Worm (Caenorhabditis elegans): Measurements from ENCODE around the gene deg-1.

Gene deg-1

ce11 chrX:7752770-7753169 is at the start of gene deg-1:
deg-1 (plus strand) TSS chrX:7753070.
- TF ChIP-seq nhr-11 (tag; optimal IDR thresholded peaks at IDR 0.05) = no peak
- no peak for TF ChIP-seq R02D3.7 (tag; optimal IDR thresholded peaks at IDR 0.05)
- TF ChIP-seq ceh-82 (tag; optimal IDR thresholded peaks at IDR 0.05) = no peak
- no peak for TF ChIP-seq daf-12 (tag; optimal IDR thresholded peaks at IDR 0.05)
- TF ChIP-seq elt-1 (tag; optimal IDR thresholded peaks at IDR 0.05) = no peak
- TF ChIP-seq ceh-28 (tag; optimal IDR thresholded peaks at IDR 0.05) = no peak
- no peak for TF ChIP-seq nfya-1 (tag; optimal IDR thresholded peaks at IDR 0.05; ENCODE audit: insufficient read depth)
- TF ChIP-seq nhr-12 (tag; optimal IDR thresholded peaks at IDR 0.05) = no peak
- no peak for TF ChIP-seq nhr-28 (tag; optimal IDR thresholded peaks at IDR 0.05)
- TF ChIP-seq fkh-2 (tag; optimal IDR thresholded peaks at IDR 0.05) = no peak
- TF ChIP-seq nhr-25 (tag; optimal IDR thresholded peaks at IDR 0.05) = no peak
- TF ChIP-seq mml-1 (tag; optimal IDR thresholded peaks at IDR 0.05) = no peak
- no peak for TF ChIP-seq egl-5 (tag; optimal IDR thresholded peaks at IDR 0.05)
- no peak for TF ChIP-seq unc-62 (GFP tag; optimal IDR thresholded peaks at IDR 0.05)
- no peak for TF ChIP-seq nhr-76 (tag; optimal IDR thresholded peaks at IDR 0.05)
- TF ChIP-seq nhr-77 (tag; optimal IDR thresholded peaks at IDR 0.05) = no peak
- no peak for TF ChIP-seq lin-39 (tag; optimal IDR thresholded peaks at IDR 0.05)
- no peak for TF ChIP-seq ztf-4 (tag; optimal IDR thresholded peaks at IDR 0.05)
- TF ChIP-seq nhr-23 (tag; optimal IDR thresholded peaks at IDR 0.05) = no peak

- no peak for TF ChIP-seq jun-1 (tag; optimal IDR thresholded peaks at IDR 0.05)
- TF ChIP-seq nhr-12 (tag; optimal IDR thresholded peaks at IDR 0.05) = no peak
- no peak for TF ChIP-seq ceh-28 (tag; optimal IDR thresholded peaks at IDR 0.05)
Observed at ce11 chrX:7703863-7704262, 49.0 kb upstream of the deg-1 start.

- TF ChIP-seq nfya-1 (tag; optimal IDR thresholded peaks at IDR 0.05; ENCODE audit: insufficient read depth) = no peak
- TF ChIP-seq egl-5 (tag; optimal IDR thresholded peaks at IDR 0.05) = no peak
- TF ChIP-seq skn-1 (tag; optimal IDR thresholded peaks at IDR 0.05) = no peak
- TF ChIP-seq nhr-77 (tag; optimal IDR thresholded peaks at IDR 0.05) = no peak
- TF ChIP-seq mdl-1 (tag; optimal IDR thresholded peaks at IDR 0.05) = no peak
- no peak for TF ChIP-seq sea-2 (GFP tag; optimal IDR thresholded peaks at IDR 0.05)
- TF ChIP-seq nhr-23 (tag; optimal IDR thresholded peaks at IDR 0.05) = no peak
- TF ChIP-seq ztf-4 (tag; optimal IDR thresholded peaks at IDR 0.05) = no peak
- TF ChIP-seq nhr-67 (tag; optimal IDR thresholded peaks at IDR 0.05) = no peak
- no peak for TF ChIP-seq nhr-76 (tag; optimal IDR thresholded peaks at IDR 0.05)
Observed at ce11 chrX:7707031-7707430, 45.8 kb upstream of the deg-1 start, which contains the start of gene kvs-1. kvs-1 (minus strand) TSS chrX:7707131.

ce11 chrX:7710187-7710586 is 42.7 kb upstream of the deg-1 start:
- no peak for TF ChIP-seq daf-12 (tag; optimal IDR thresholded peaks at IDR 0.05)
- TF ChIP-seq nhr-28 (tag; optimal IDR thresholded peaks at IDR 0.05) = no peak
- no peak for TF ChIP-seq aly-2 (tag; optimal IDR thresholded peaks at IDR 0.05)
- no peak for TF ChIP-seq nfya-1 (tag; optimal IDR thresholded peaks at IDR 0.05; ENCODE audit: insufficient read depth)
- TF ChIP-seq mdl-1 (tag; optimal IDR thresholded peaks at IDR 0.05) = no peak
- TF ChIP-seq zag-1 (tag; optimal IDR thresholded peaks at IDR 0.05) = no peak
- TF ChIP-seq mml-1 (tag; optimal IDR thresholded peaks at IDR 0.05) = no peak
- no peak for TF ChIP-seq ceh-82 (tag; optimal IDR thresholded peaks at IDR 0.05)
- no peak for TF ChIP-seq ztf-11 (tag; optimal IDR thresholded peaks at IDR 0.05)
- TF ChIP-seq ztf-4 (tag; optimal IDR thresholded peaks at IDR 0.05) = no peak
- no peak for TF ChIP-seq egl-27 (tag; optimal IDR thresholded peaks at IDR 0.05)

- no peak for TF ChIP-seq jun-1 (tag; optimal IDR thresholded peaks at IDR 0.05)
- TF ChIP-seq nhr-11 (tag; optimal IDR thresholded peaks at IDR 0.05) = no peak
- TF ChIP-seq elt-3 (tag; optimal IDR thresholded peaks at IDR 0.05) = no peak
- TF ChIP-seq hmg-11 (tag; optimal IDR thresholded peaks at IDR 0.05) = no peak
- no peak for TF ChIP-seq ceh-9 (tag; optimal IDR thresholded peaks at IDR 0.05)
- no peak for TF ChIP-seq mdl-1 (tag; optimal IDR thresholded peaks at IDR 0.05)
- TF ChIP-seq unc-39 (tag; optimal IDR thresholded peaks at IDR 0.05) = no peak
Observed at ce11 chrX:7710643-7711042, 42.2 kb upstream of the deg-1 start, which contains the start of gene K09F5.4. K09F5.4 (minus strand) TSS chrX:7710743.

- no peak for TF ChIP-seq fos-1 (tag; optimal IDR thresholded peaks at IDR 0.05)
- TF ChIP-seq aly-2 (tag; optimal IDR thresholded peaks at IDR 0.05) = no peak
- no peak for TF ChIP-seq ceh-16 (tag; optimal IDR thresholded peaks at IDR 0.05)
- no peak for TF ChIP-seq pqm-1 (tag; optimal IDR thresholded peaks at IDR 0.05)
- TF ChIP-seq ama-1 (optimal IDR thresholded peaks at IDR 0.05) = no peak
- no peak for TF ChIP-seq nhr-11 (tag; optimal IDR thresholded peaks at IDR 0.05)
Observed at ce11 chrX:7712887-7713286, 40.0 kb upstream of the deg-1 start.
